Fruit fly (Drosophila melanogaster) whole organism: Measurements from ENCODE around the gene CG15458.
"Not testable (repeated sequence)": the region's sequence is repeated elsewhere in the genome, so short reads cannot be mapped to it uniquely, and the experiment has no call there.

ENCODE experiments used
- CG8478 ChIP-seq: fragments of >200 bp; optimal IDR thresholded peaks from 2 replicates; lab custom pipeline; 2018; ENCODE audit warnings: inconsistent platforms
- Dll ChIP-seq: fragments of >200 bp; optimal IDR thresholded peaks from 2 replicates; lab custom pipeline; 2017
- EcR ChIP-seq, 2 experiments: fragments of >200 bp; optimal IDR thresholded peaks; 2 replicates each; lab custom pipeline; 2017; ENCODE audit warnings: missing biosample characterization in 2 of 2, missing genetic modification characterization in 2 of 2, missing genetic modification reagents in 2 of 2
- pan ChIP-seq: fragments of >200 bp; optimal IDR thresholded peaks from 2 replicates; lab custom pipeline; 2017
- psq ChIP-seq: fragments of >200 bp; optimal IDR thresholded peaks from 2 replicates; lab custom pipeline; 2017
- usp ChIP-seq: fragments of >200 bp; optimal IDR thresholded peaks from 2 replicates; lab custom pipeline; 2017; ENCODE audit warnings: missing biosample characterization, missing genetic modification characterization, mixed read lengths

The CG15458 gene

DNA sequence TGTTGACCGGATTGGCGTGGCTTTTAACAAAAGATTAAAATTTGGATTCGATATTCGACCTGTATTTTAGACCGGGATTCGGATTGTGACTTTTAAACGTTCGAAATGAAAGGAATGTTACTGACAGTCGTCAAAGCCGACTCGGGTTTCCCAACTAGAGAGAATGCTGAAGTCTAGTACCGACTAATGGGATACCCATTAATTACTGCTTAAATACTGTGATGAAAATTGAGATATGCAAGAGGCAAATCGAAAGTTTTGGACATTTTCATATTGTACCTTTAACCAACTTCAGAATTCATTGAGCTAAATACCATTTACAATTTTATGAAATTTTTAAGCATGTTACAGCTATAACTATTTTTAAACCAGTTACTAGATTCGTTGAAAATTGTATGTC, at the start of gene CG15458:
CG15458 (minus strand) TSS at position 101 of the 400 bp plus-strand sequence.
- TF ChIP-seq Dll, result no peak
- TF ChIP-seq usp (GFP tag; lab: Kevin White, UChicago), result no peak
- no peak for TF ChIP-seq psq (lab: Kevin White, UChicago)
- no peak for TF ChIP-seq EcR (GFP tag; optimal IDR thresholded peaks at IDR 0.05; lab: Kevin White, UChicago)
- TF ChIP-seq pan (lab: Kevin White, UChicago), result no peak
- no peak for TF ChIP-seq CG8478

- no peak for TF ChIP-seq Dll
- no peak for TF ChIP-seq EcR (GFP tag; optimal IDR thresholded peaks at IDR 0.05; lab: Kevin White, UChicago)
- TF ChIP-seq psq (lab: Kevin White, UChicago), result no peak
- no peak for TF ChIP-seq pan (lab: Kevin White, UChicago)
- TF ChIP-seq usp (GFP tag; lab: Kevin White, UChicago), result no peak
- TF ChIP-seq CG8478, result no peak
Measured at dm6 chrX:20448828-20449427, 34.9 kb upstream of the CG15458 start, which contains the start of gene tbc. Gene tbc (plus strand): TSS chrX:20449331.

dm6 chrX:20447865-20448584, 34.0 kb upstream of the CG15458 start:
- TF ChIP-seq pan (lab: Kevin White, UChicago), result no peak

DNA sequence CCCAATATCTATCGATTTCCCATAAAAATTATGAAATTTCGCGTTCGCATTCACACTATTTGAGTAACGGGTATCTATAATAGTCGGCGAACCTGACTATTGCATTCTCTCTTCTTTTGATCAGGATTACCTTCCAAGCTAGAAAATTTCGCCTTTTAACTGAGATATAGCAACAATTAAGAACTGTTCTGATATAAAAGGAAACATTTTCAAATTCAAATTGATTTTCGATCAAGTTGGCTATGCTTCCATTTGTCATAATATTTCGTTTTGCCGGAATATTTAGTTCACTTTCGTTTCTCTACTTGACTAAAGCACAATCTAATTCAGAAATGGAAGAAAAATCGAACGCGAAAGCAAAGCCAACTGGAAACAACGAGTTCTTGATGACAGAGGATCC, 32.1 kb upstream of the CG15458 start, which contains the start of gene CG42578:
CG42578 (plus strand) TSS at position 301 of the 400 bp plus-strand sequence.
- TF ChIP-seq pan (lab: Kevin White, UChicago); Dll; EcR (GFP tag; optimal IDR thresholded peaks at IDR 0.05; lab: Kevin White, UChicago): not testable (repeated sequence)

dm6 chrX:20436866-20437265, 22.9 kb upstream of the CG15458 start:
- TF ChIP-seq EcR (GFP tag; optimal IDR thresholded peaks at IDR 0.05; lab: Kevin White, UChicago) (no peak), CG8478 (no peak), psq (lab: Kevin White, UChicago) (no peak), usp (GFP tag; lab: Kevin White, UChicago) (no peak), pan (lab: Kevin White, UChicago) (no peak)

- TF ChIP-seq EcR (GFP tag; optimal IDR thresholded peaks at IDR 0.05; lab: Kevin White, UChicago) (no peak), usp (GFP tag; lab: Kevin White, UChicago) (no peak), Dll (no peak), pan (lab: Kevin White, UChicago) (no peak), CG8478 (no peak), psq (lab: Kevin White, UChicago) (no peak)
Measured at dm6 chrX:20434534-20434933, 20.5 kb upstream of the CG15458 start.

DNA sequence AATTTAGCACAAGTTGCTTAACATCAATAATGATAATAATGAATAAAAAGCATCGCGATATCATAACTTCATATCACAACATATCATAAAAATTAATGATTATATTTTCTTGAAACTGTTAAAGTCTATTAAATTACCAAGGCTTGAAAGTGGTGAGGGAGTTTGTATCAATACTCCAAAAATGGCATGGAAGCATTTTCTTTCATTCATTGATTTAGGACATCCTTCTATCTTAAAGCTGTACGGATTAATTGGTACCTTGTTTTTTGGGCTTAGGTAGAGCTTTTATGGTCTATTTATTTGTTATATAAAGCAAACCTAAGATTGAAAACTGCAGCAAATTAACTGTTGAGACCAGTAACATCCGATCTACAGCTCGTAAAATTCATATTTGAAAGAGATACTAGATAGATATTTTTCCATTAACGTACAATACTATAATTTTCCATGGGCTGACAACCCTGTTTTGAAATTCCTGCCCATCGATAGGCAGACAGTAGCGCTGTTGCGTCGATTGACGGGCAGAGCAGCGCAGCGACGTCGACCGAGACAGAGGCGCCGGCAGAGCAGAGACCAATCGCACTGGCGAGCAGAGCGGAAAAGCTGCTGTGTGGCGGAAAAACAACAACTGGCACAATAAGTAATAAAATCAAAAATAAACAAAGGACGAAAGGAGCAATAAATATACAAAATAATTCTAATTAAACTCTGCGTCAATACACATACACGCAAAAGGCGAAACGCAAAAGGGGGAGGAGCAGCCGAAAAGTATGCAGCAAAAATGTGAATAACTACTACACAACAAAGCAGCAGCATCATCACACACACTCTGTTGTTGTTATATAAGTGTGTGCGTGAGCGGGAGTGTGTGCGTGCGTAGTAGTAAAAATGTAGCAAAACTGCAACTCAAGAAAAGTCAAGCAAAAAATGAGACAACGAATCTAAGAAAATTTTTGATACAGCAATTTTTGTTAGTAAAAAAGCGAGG, 19.6 kb upstream of the CG15458 start, which contains the start of gene CG1695:
CG1695 (plus strand) TSS at position 606 of the 988 bp plus-strand sequence.
- TF ChIP-seq usp (GFP tag; lab: Kevin White, UChicago) (no peak), EcR (GFP tag; optimal IDR thresholded peaks at IDR 0.05; lab: Kevin White, UChicago) (no peak), Dll (no peak), psq (lab: Kevin White, UChicago) (no peak), pan (lab: Kevin White, UChicago) (no peak), CG8478 (no peak)

dm6 chrX:20429482-20430204, 15.6 kb upstream of the CG15458 start, which contains the start of the genes CG11710 and mal:
Gene CG11710 (minus strand): TSS chrX:20429673.
Gene mal (plus strand): TSS chrX:20429675.
- TF ChIP-seq pan (lab: Kevin White, UChicago), result no peak
- TF ChIP-seq Dll, result no peak
- no peak for TF ChIP-seq EcR (GFP tag; optimal IDR thresholded peaks at IDR 0.05; lab: Kevin White, UChicago)
- TF ChIP-seq psq (lab: Kevin White, UChicago), result no peak
- no peak for TF ChIP-seq usp (GFP tag; lab: Kevin White, UChicago)
- TF ChIP-seq CG8478, result no peak

- no peak for TF ChIP-seq Dll
- no peak for TF ChIP-seq psq (lab: Kevin White, UChicago)
- TF ChIP-seq CG8478, result no peak
- TF ChIP-seq pan (lab: Kevin White, UChicago), result no peak
- TF ChIP-seq usp (GFP tag; lab: Kevin White, UChicago), result no peak
- TF ChIP-seq EcR (GFP tag; optimal IDR thresholded peaks at IDR 0.05; lab: Kevin White, UChicago), result no peak
Measured at dm6 chrX:20426818-20427217, 12.8 kb upstream of the CG15458 start, which contains the start of gene CG15456. Gene CG15456 (minus strand): TSS chrX:20427042.

DNA sequence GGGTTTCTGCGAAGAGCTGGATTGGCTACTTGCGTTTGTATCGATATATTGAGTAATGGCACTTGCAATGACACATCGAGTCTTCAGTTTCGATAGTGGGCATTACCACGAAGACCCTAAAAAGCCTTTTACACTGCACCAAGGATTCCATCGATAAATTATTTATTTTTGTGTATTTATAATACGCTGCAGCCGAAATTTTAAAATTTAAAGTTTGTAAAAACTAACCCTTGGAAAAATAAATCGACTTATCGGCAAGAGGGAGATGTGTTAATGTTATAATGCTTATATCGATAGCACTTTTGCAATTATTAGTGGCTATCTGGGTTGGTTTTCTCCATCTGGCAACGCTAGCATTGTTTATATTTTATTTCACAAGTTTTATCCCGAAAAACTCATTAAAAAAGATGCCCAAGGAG, 9.8 kb upstream of the CG15458 start, which contains the start of the genes Pp4-19C and cactin:
Pp4-19C (minus strand) TSS at position 256 of the 419 bp plus-strand sequence.
cactin (plus strand) TSS at position 323 of the 419 bp plus-strand sequence.
- TF ChIP-seq usp (GFP tag; lab: Kevin White, UChicago), result no peak
- no peak for TF ChIP-seq Dll
- no peak for TF ChIP-seq CG8478
- TF ChIP-seq pan (lab: Kevin White, UChicago), result no peak
- TF ChIP-seq psq (lab: Kevin White, UChicago), result no peak
- TF ChIP-seq EcR (GFP tag; optimal IDR thresholded peaks at IDR 0.05; lab: Kevin White, UChicago), result no peak
